Worm (Caenorhabditis elegans) whole organism, young adult: ENCODE measurements around the gene C08E3.14.

Experiments used
- B0261.1 ChIP-seq: sonication (generic microtip); optimal IDR thresholded peaks from 2 replicates; lab custom pipeline; 2016; ENCODE audit warnings: mild to moderate bottlenecking, missing genetic modification characterization, moderate library complexity, missing compliant biosample characterization
- F22D6.2 ChIP-seq: sonication (generic microtip); optimal IDR thresholded peaks from 2 replicates; lab custom pipeline; 2016; ENCODE audit warnings: mild to moderate bottlenecking, missing genetic modification characterization, missing compliant biosample characterization
- dox-1 ChIP-seq: fragments of 200-800 bp; sonication (Bioruptor generic); IDR thresholded peaks from 2 replicates; pipeline ENCODE4 v1.3.6; 2022; ENCODE audit warnings: missing genetic modification reagents, missing genetic modification characterization, missing compliant biosample characterization
- efl-1 ChIP-seq: fragments of 150-350 bp; optimal IDR thresholded peaks from 2 replicates; lab custom pipeline; 2014; ENCODE audit warnings: missing biosample characterization, missing genetic modification reagents, missing genetic modification characterization
- let-607 ChIP-seq, 2 experiments: fragments of 200-800 bp in 1 of 2; sonication (Bioruptor generic) in 1 of 2; sonication (generic microtip) in 1 of 2; optimal IDR thresholded peaks; 2 replicates each; lab custom pipeline; 2016 to 2018; ENCODE audit warnings: mild to moderate bottlenecking in 2 of 2, missing compliant biosample characterization in 2 of 2, missing genetic modification characterization in 2 of 2, moderate library complexity in 2 of 2, missing genotype in 1 of 2
- pha-4 ChIP-seq: fragments of 150-350 bp; sonication (generic microtip); optimal IDR thresholded peaks from 2 replicates; lab custom pipeline; 2014; ENCODE audit warnings: missing biosample characterization, missing genetic modification reagents, missing genetic modification characterization
- rcor-1 ChIP-seq: fragments of 200-800 bp; sonication (Bioruptor generic); IDR thresholded peaks from 2 replicates; pipeline ENCODE4 v1.3.6; 2022; ENCODE audit warnings: missing genetic modification reagents, missing genetic modification characterization, missing compliant biosample characterization
- tbp1 ChIP-seq: fragments of 200-800 bp; sonication (Bioruptor generic); optimal IDR thresholded peaks from 2 replicates; lab custom pipeline; 2018; ENCODE audit warnings: mild to moderate bottlenecking, missing genetic modification characterization, missing compliant biosample characterization
- ztf-25 ChIP-seq: fragments of 200-800 bp; sonication (Bioruptor generic); IDR thresholded peaks from 2 replicates; pipeline ENCODE4 v1.3.6; 2022; ENCODE audit warnings: missing genetic modification reagents, missing genetic modification characterization, missing compliant biosample characterization

ce11 chrII:1646199-1646598 lies 20.4 kb downstream of the C08E3.14 start, which contains the start of gene ZC204.17:
- TF ChIP-seq dox-1 (GFP tag; lab: Robert Waterston, UW) (no peak), let-607 (tag; optimal IDR thresholded peaks at IDR 0.05; lab: Kevin White, UChicago) (no peak), pha-4 (tag; lab: Kevin White, UChicago) (no peak), tbp1 (GFP tag; lab: Kevin White, UChicago) (no peak), efl-1 (no peak), rcor-1 (GFP tag; lab: Robert Waterston, UW) (no peak), B0261.1 (tag; lab: Kevin White, UChicago) (no peak), ztf-25 (GFP tag; lab: Robert Waterston, UW) (no peak), F22D6.2 (no peak)
